Worm (Caenorhabditis elegans) whole organism, early embryonic: Measurements from ENCODE around the gene flh-2.

Source experiments
- B0310.2 ChIP-seq: sonication (generic microtip); optimal IDR thresholded peaks from 2 replicates; lab custom pipeline; 2016; ENCODE audit warnings: mild to moderate bottlenecking, missing genetic modification characterization, missing compliant biosample characterization
- F13C5.2 ChIP-seq: sonication (generic microtip); optimal IDR thresholded peaks from 2 replicates; lab custom pipeline; 2017; ENCODE audit warnings: mild to moderate bottlenecking, missing genetic modification characterization, inconsistent platforms, missing compliant biosample characterization
- aly-1 ChIP-seq: sonication (generic microtip); optimal IDR thresholded peaks from 2 replicates; lab custom pipeline; 2016; ENCODE audit warnings: missing genetic modification characterization, missing compliant biosample characterization
- ama-1 ChIP-seq: fragments of 150-350 bp; optimal IDR thresholded peaks from 2 replicates; lab custom pipeline; 2014
- ceh-13 ChIP-seq: fragments of 200-800 bp; sonication (Bioruptor generic); optimal IDR thresholded peaks from 2 replicates; lab custom pipeline; 2018; ENCODE audit warnings: mild to moderate bottlenecking, missing genetic modification characterization, missing compliant biosample characterization
- ceh-36 ChIP-seq: sonication (generic microtip); optimal IDR thresholded peaks from 2 replicates; lab custom pipeline; 2016; ENCODE audit warnings: missing genetic modification characterization, inconsistent platforms, missing compliant biosample characterization
- ets-7 ChIP-seq: sonication (generic microtip); optimal IDR thresholded peaks from 2 replicates; lab custom pipeline; 2016; ENCODE audit warnings: missing genotype, missing genetic modification characterization, missing compliant biosample characterization
- flt-1 ChIP-seq: fragments of 200-800 bp; sonication (Bioruptor generic); IDR thresholded peaks from 2 replicates; pipeline ENCODE4 v1.3.6; 2022; ENCODE audit warnings: missing genetic modification characterization, missing compliant biosample characterization
- hmbx-1 ChIP-seq: sonication (generic microtip); optimal IDR thresholded peaks from 2 replicates; lab custom pipeline; 2016; ENCODE audit warnings: mild to moderate bottlenecking, missing genetic modification characterization, missing compliant biosample characterization
- hmg-4 ChIP-seq: fragments of 200-800 bp; sonication (Bioruptor generic); optimal IDR thresholded peaks from 2 replicates; lab custom pipeline; 2018; ENCODE audit warnings: mild to moderate bottlenecking, missing genetic modification characterization, missing compliant biosample characterization
- hnd-1 ChIP-seq: sonication (generic microtip); optimal IDR thresholded peaks from 2 replicates; lab custom pipeline; 2016; ENCODE audit warnings: missing genetic modification characterization, missing compliant biosample characterization
- pes-1 ChIP-seq: fragments of 200-800 bp; sonication (Bioruptor generic); IDR thresholded peaks from 2 replicates; pipeline ENCODE4 v1.3.6; 2022; ENCODE audit warnings: missing genetic modification reagents, missing genetic modification characterization, missing compliant biosample characterization
- scrt-1 ChIP-seq: fragments of 200-800 bp; sonication (Bioruptor generic); IDR thresholded peaks from 2 replicates; pipeline ENCODE4 v1.3.6; 2022; ENCODE audit warnings: missing genetic modification characterization, missing compliant biosample characterization
- sea-1 ChIP-seq: fragments of 200-800 bp; sonication (Bioruptor generic); conservative IDR thresholded peaks from 2 replicates; pipeline ENCODE4 v1.3.6; 2022; ENCODE audit warnings: missing genetic modification characterization, missing compliant biosample characterization
- tbx-11 ChIP-seq: fragments of 200-800 bp; sonication (Bioruptor generic); IDR thresholded peaks from 2 replicates; pipeline ENCODE4 v1.3.6; 2022; ENCODE audit warnings: missing genetic modification characterization, missing compliant biosample characterization
- tbx-37 ChIP-seq: fragments of 200-800 bp; sonication (Bioruptor generic); conservative IDR thresholded peaks from 2 replicates; pipeline ENCODE4 v1.3.6; 2022; ENCODE audit warnings: missing genetic modification reagents, missing genetic modification characterization, missing compliant biosample characterization
- tra-4 ChIP-seq: sonication (generic microtip); optimal IDR thresholded peaks from 2 replicates; lab custom pipeline; 2017; ENCODE audit warnings: missing genetic modification characterization, missing compliant biosample characterization

The flh-2 gene

DNA sequence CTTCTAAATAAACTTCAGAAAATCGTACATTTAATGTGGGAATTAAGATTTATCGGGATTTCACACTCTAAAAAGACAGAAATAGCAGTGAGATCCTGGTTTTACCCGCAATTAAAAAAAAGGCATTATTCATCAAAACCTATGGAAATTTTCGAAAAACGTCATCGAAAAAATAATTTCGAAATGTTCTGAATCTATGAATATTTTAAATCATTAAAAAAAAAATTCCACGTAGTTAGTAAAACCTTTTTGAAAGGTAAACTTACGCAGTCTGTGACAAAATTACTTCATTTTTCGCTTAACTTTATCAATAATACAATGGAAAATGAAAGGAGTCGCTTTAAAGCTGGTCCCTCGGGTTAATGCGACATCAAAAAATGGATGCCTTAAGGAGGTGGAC, 4.6 kb downstream of the flh-2 start, which contains the start of gene C26E6.1:
TSS of gene C26E6.1 (plus strand) at position 301 of the 400 bp plus-strand sequence.
- TF ChIP-seq ceh-36 (tag; lab: Kevin White, UChicago) (no peak), ama-1 (lab: Kevin White, UChicago) (no peak), scrt-1 (GFP tag; lab: Robert Waterston, UW) (no peak), sea-1 (no peak), hmbx-1 (tag; lab: Kevin White, UChicago) (no peak), aly-1 (tag; lab: Kevin White, UChicago) (no peak), hmg-4 (GFP tag; lab: Kevin White, UChicago) (no peak), tbx-37 (GFP tag; lab: Robert Waterston, UW) (no peak), ets-7 (no peak), F13C5.2 (tag; lab: Kevin White, UChicago) (no peak), pes-1 (GFP tag; lab: Robert Waterston, UW) (no peak), ceh-13 (GFP tag; lab: Kevin White, UChicago) (no peak), tra-4 (tag; lab: Kevin White, UChicago) (no peak), flt-1 (no peak)

ce11 chrIII:4960204-4960603, 8.3 kb downstream of the flh-2 start, which contains the start of gene C27F2.4:
Gene C27F2.4 (minus strand): TSS chrIII:4960304.
- TF ChIP-seq ama-1 (lab: Kevin White, UChicago), result no peak
- no peak for TF ChIP-seq tbx-37 (GFP tag; lab: Robert Waterston, UW)
- TF ChIP-seq flt-1, result no peak
- no peak for TF ChIP-seq ceh-36 (tag; lab: Kevin White, UChicago)
- TF ChIP-seq hnd-1 (tag; lab: Kevin White, UChicago), result no peak
- no peak for TF ChIP-seq aly-1 (tag; lab: Kevin White, UChicago)
- TF ChIP-seq F13C5.2 (tag; lab: Kevin White, UChicago), result no peak
- no peak for TF ChIP-seq pes-1 (GFP tag; lab: Robert Waterston, UW)
- TF ChIP-seq ets-7, result no peak

DNA sequence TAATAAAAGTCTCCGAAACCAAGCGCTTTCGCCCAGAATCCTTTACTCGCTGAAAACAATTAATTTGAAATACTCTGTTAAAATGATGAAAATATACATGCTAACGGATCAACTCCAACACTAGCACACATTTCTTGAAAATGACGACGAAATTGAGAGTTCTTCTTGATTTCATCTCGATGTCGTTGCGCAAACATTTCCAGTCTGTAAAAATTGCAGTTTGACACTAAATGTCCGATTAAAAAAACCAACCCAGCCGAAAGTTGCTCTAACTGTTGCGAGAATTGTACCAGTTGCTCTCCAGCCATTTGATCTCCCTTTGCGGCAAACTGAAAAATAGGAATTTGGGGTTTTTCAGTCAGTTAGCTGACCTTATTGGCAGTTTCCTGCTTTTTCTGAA, 9.4 kb downstream of the flh-2 start:
- TF ChIP-seq sea-1, result no peak
- TF ChIP-seq hmbx-1 (tag; lab: Kevin White, UChicago), result no peak
- no peak for TF ChIP-seq hnd-1 (tag; lab: Kevin White, UChicago)
- no peak for TF ChIP-seq ets-7
- TF ChIP-seq flt-1, result no peak
- TF ChIP-seq pes-1 (GFP tag; lab: Robert Waterston, UW), result no peak
- no peak for TF ChIP-seq hmg-4 (GFP tag; lab: Kevin White, UChicago)
- no peak for TF ChIP-seq tra-4 (tag; lab: Kevin White, UChicago)
- TF ChIP-seq B0310.2 (tag; lab: Kevin White, UChicago), result no peak
- no peak for TF ChIP-seq ceh-36 (tag; lab: Kevin White, UChicago)
- no peak for TF ChIP-seq tbx-37 (GFP tag; lab: Robert Waterston, UW)
- TF ChIP-seq ceh-13 (GFP tag; lab: Kevin White, UChicago), result no peak
- no peak for TF ChIP-seq ama-1 (lab: Kevin White, UChicago)

- TF ChIP-seq B0310.2 (tag; lab: Kevin White, UChicago) (no peak), ama-1 (lab: Kevin White, UChicago) (no peak), scrt-1 (GFP tag; lab: Robert Waterston, UW) (no peak), flt-1 (no peak), sea-1 (no peak), hmg-4 (GFP tag; lab: Kevin White, UChicago) (no peak), tbx-11 (GFP tag; lab: Robert Waterston, UW) (no peak), hmbx-1 (tag; lab: Kevin White, UChicago) (no peak), tra-4 (tag; lab: Kevin White, UChicago) (no peak), F13C5.2 (tag; lab: Kevin White, UChicago) (no peak), ceh-36 (tag; lab: Kevin White, UChicago) (no peak), tbx-37 (GFP tag; lab: Robert Waterston, UW) (no peak), hnd-1 (tag; lab: Kevin White, UChicago) (no peak), ceh-13 (GFP tag; lab: Kevin White, UChicago) (no peak), ets-7 (no peak), aly-1 (tag; lab: Kevin White, UChicago) (no peak), pes-1 (GFP tag; lab: Robert Waterston, UW) (no peak)
Measured at ce11 chrIII:4962393-4962792, 10.5 kb downstream of the flh-2 start, which contains the start of gene vps-22. Gene vps-22 (minus strand): TSS chrIII:4962493.

DNA sequence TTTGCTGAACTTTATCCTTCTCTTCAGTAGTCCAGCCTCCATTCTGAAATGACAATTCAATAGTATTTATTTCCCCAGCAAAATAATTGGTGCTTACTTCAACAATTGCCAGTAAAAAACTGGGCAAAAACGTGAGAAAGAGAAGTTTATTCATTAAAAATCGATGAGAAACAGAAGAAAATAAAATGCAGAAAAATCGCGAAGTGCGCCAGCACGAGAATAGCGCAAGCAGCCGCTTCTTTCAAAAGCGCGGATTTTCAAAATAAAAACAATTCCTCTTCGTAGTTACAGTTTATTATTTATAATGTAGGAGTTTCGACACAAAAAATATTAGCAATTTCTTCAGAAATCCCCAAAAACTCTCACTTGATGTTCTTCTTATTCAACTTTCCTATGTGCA, 11.0 kb downstream of the flh-2 start, which contains the start of gene C27F2.9:
TSS of gene C27F2.9 (minus strand) at position 159 of the 400 bp plus-strand sequence.
- TF ChIP-seq hnd-1 (tag; lab: Kevin White, UChicago) (no peak), hmbx-1 (tag; lab: Kevin White, UChicago) (no peak), tbx-11 (GFP tag; lab: Robert Waterston, UW) (0 out of 2 replicates have a peak, but pooled peaks have one; percentile 5), sea-1 (0 out of 2 replicates have a peak, but pooled peaks have one; percentile 14), pes-1 (GFP tag; lab: Robert Waterston, UW) (peak; percentile 67), hmg-4 (GFP tag; lab: Kevin White, UChicago) (no peak), ceh-36 (tag; lab: Kevin White, UChicago) (no peak), ets-7 (peak; percentile 1), scrt-1 (GFP tag; lab: Robert Waterston, UW) (no peak), ceh-13 (GFP tag; lab: Kevin White, UChicago) (no peak), F13C5.2 (tag; lab: Kevin White, UChicago) (peak; percentile 91), tbx-37 (GFP tag; lab: Robert Waterston, UW) (no peak)

- TF ChIP-seq hmg-4 (GFP tag; lab: Kevin White, UChicago) (no peak), flt-1 (no peak), ceh-13 (GFP tag; lab: Kevin White, UChicago) (no peak), ets-7 (no peak), B0310.2 (tag; lab: Kevin White, UChicago) (no peak), ceh-36 (tag; lab: Kevin White, UChicago) (no peak), pes-1 (GFP tag; lab: Robert Waterston, UW) (no peak), ama-1 (lab: Kevin White, UChicago) (no peak), scrt-1 (GFP tag; lab: Robert Waterston, UW) (no peak), aly-1 (tag; lab: Kevin White, UChicago) (no peak), F13C5.2 (tag; lab: Kevin White, UChicago) (no peak), tbx-37 (GFP tag; lab: Robert Waterston, UW) (no peak), tra-4 (tag; lab: Kevin White, UChicago) (no peak), sea-1 (no peak), hnd-1 (tag; lab: Kevin White, UChicago) (no peak), hmbx-1 (tag; lab: Kevin White, UChicago) (no peak), tbx-11 (GFP tag; lab: Robert Waterston, UW) (no peak)
Measured at ce11 chrIII:4965271-4965670, 13.3 kb downstream of the flh-2 start, which contains the start of gene nca-2. Gene nca-2 (plus strand): TSS chrIII:4965571.
